Worm (Caenorhabditis elegans) whole organism, late embryonic: ENCODE data around the gene F52D10.2.

Experiments used
- ceh-22 ChIP-seq: sonication (generic microtip); optimal IDR thresholded peaks from 2 replicates; lab custom pipeline; 2017; ENCODE audit warnings: missing biosample characterization, missing genetic modification characterization
- fkh-10 ChIP-seq: fragments of 150-350 bp; optimal IDR thresholded peaks from 2 replicates; lab custom pipeline; 2014; ENCODE audit warnings: missing biosample characterization, missing genetic modification reagents, missing genetic modification characterization
- lin-11 ChIP-seq: fragments of 200-800 bp; sonication (Bioruptor generic); optimal IDR thresholded peaks from 2 replicates; lab custom pipeline; 2018; ENCODE audit warnings: mild to moderate bottlenecking, missing genetic modification characterization, missing compliant biosample characterization
- syd-9 ChIP-seq: sonication (generic microtip); optimal IDR thresholded peaks from 2 replicates; lab custom pipeline; 2016; ENCODE audit warnings: mild to moderate bottlenecking, missing genetic modification characterization, moderate library complexity, missing compliant biosample characterization

DNA sequence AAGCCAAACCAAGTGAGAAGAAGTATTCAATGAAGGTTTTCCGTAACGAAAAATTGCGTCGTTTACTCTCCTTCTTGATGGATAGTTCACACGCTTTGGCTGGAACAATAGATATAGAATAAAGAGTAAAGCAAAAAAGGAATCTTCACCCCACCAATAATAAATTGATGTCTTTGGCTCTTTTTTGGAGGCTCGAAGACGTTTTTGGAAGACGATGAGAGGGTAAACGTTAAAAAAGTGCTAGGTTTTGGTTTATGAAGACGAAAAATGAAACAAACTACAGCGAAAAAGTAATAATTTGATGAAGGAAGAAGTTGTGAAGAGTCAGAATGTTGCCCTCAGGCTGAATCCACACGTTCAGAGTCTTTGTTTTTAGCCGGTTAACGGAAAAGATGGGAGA is 30.5 kb upstream of the F52D10.2 start, which contains the start of gene sto-3:
- TF ChIP-seq syd-9 (tag; lab: Kevin White, UChicago) (no peak), ceh-22 (tag; lab: Kevin White, UChicago) (no peak), lin-11 (tag; lab: Kevin White, UChicago) (no peak), fkh-10 (no peak)
